Fruit fly (Drosophila melanogaster) whole organism, embryonic: ENCODE measurements around the gene ND-13A.

Experiments used
- Blimp-1 ChIP-seq: fragments of 200-800 bp; sonication (Bioruptor generic); optimal IDR thresholded peaks from 3 replicates; lab custom pipeline; 2018; ENCODE audit warnings: missing biosample characterization, missing genetic modification characterization, mild to moderate bottlenecking, moderate library complexity, missing genetic modification reagents
- CG10565 ChIP-seq: fragments of 200-800 bp; sonication (Bioruptor generic); optimal IDR thresholded peaks from 3 replicates; lab custom pipeline; 2016; ENCODE audit warnings: missing biosample characterization, mild to moderate bottlenecking, missing genetic modification characterization
- CG11560 ChIP-seq: fragments of 200-800 bp; sonication (Bioruptor generic); IDR thresholded peaks from 3 replicates; pipeline ENCODE4 v1.3.6; 2022; ENCODE audit warnings: missing biosample characterization, missing genetic modification characterization
- CG11695 ChIP-seq: fragments of 200-800 bp; sonication (Bioruptor generic); IDR thresholded peaks from 3 replicates; pipeline ENCODE4 v1.3.6; 2022; ENCODE audit warnings: missing biosample characterization, missing genetic modification characterization
- CG12219 ChIP-seq: fragments of 200-800 bp; sonication (Bioruptor generic); optimal IDR thresholded peaks from 3 replicates; lab custom pipeline; 2018; ENCODE audit warnings: missing biosample characterization, mild to moderate bottlenecking, missing genetic modification characterization
- CG12769 ChIP-seq: fragments of 200-800 bp; sonication (Bioruptor generic); optimal IDR thresholded peaks from 2 replicates; lab custom pipeline; 2019; ENCODE audit warnings: missing biosample characterization, mild to moderate bottlenecking, missing genetic modification characterization, moderate library complexity
- CG15601 ChIP-seq: fragments of 200-800 bp; sonication (Bioruptor generic); optimal IDR thresholded peaks from 3 replicates; lab custom pipeline; 2019; ENCODE audit warnings: missing biosample characterization, mild to moderate bottlenecking, missing genetic modification characterization, moderate library complexity
- CG17568 ChIP-seq: fragments of 200-800 bp; sonication (Bioruptor generic); optimal IDR thresholded peaks from 2 replicates; lab custom pipeline; 2018; ENCODE audit warnings: missing biosample characterization, mild to moderate bottlenecking, missing genetic modification characterization, moderate library complexity
- CG18619 ChIP-seq: fragments of 200-800 bp; sonication (Bioruptor generic); optimal IDR thresholded peaks from 3 replicates; lab custom pipeline; 2017; ENCODE audit warnings: missing biosample characterization, mild to moderate bottlenecking, missing genetic modification characterization
- CG3163 ChIP-seq: fragments of 200-800 bp; sonication (Bioruptor generic); optimal IDR thresholded peaks from 3 replicates; lab custom pipeline; 2016; ENCODE audit warnings: missing biosample characterization, missing genetic modification characterization
- CG3281 ChIP-seq: fragments of 200-800 bp; sonication (Bioruptor generic); optimal IDR thresholded peaks from 3 replicates; lab custom pipeline; 2017; ENCODE audit warnings: missing biosample characterization, mild to moderate bottlenecking, missing genetic modification characterization
- CG34224 ChIP-seq: fragments of 200-800 bp; sonication (Bioruptor generic); IDR thresholded peaks from 3 replicates; pipeline ENCODE4 v1.3.6; 2022; ENCODE audit warnings: missing biosample characterization, missing genetic modification characterization; ENCODE audit not compliant: partially characterized antibody
- CG43689 ChIP-seq: fragments of 200-800 bp; sonication (Bioruptor generic); IDR thresholded peaks from 2 replicates; pipeline ENCODE4 v1.3.6; 2022; ENCODE audit warnings: missing biosample characterization, missing genetic modification characterization
- CG7839 ChIP-seq: fragments of 200-800 bp; sonication (Bioruptor generic); optimal IDR thresholded peaks from 3 replicates; lab custom pipeline; 2018; ENCODE audit warnings: missing biosample characterization, mild to moderate bottlenecking, missing genetic modification characterization, moderate library complexity
- CG7963 ChIP-seq: fragments of 200-800 bp; sonication (Bioruptor generic); IDR thresholded peaks from 3 replicates; pipeline ENCODE4 v1.3.6; 2022; ENCODE audit warnings: missing biosample characterization, missing genetic modification characterization; ENCODE audit not compliant: partially characterized antibody
- CG8388 ChIP-seq: fragments of 200-800 bp; sonication (Bioruptor generic); optimal IDR thresholded peaks from 2 replicates; lab custom pipeline; 2019; ENCODE audit warnings: missing biosample characterization, mild to moderate bottlenecking, missing genetic modification characterization, moderate library complexity
- CoRest ChIP-seq: fragments of 200-800 bp; sonication (Bioruptor generic); optimal IDR thresholded peaks from 3 replicates; lab custom pipeline; 2018; ENCODE audit warnings: missing biosample characterization, mild to moderate bottlenecking, missing genetic modification characterization, moderate library complexity
- D19B ChIP-seq: fragments of 200-800 bp; sonication (Bioruptor generic); optimal IDR thresholded peaks from 2 replicates; lab custom pipeline; 2017; ENCODE audit warnings: missing biosample characterization, mild to moderate bottlenecking, missing genetic modification characterization
- E2f1 ChIP-seq: fragments of 200-800 bp; sonication (Bioruptor generic); IDR thresholded peaks from 2 replicates; pipeline ENCODE4 v1.3.6; 2022; ENCODE audit warnings: missing biosample characterization, missing genetic modification characterization
- E2f2 ChIP-seq: fragments of 200-800 bp; sonication (Bioruptor generic); IDR thresholded peaks from 2 replicates; pipeline ENCODE4 v1.3.6; 2022; ENCODE audit warnings: missing biosample characterization, missing genetic modification characterization
- HLHmδ ChIP-seq: fragments of 200-800 bp; sonication (Bioruptor generic); optimal IDR thresholded peaks from 2 replicates; lab custom pipeline; 2018; ENCODE audit warnings: missing biosample characterization, mild to moderate bottlenecking, missing genetic modification characterization, moderate library complexity
- MTF-1 ChIP-seq: fragments of 200-800 bp; sonication (Bioruptor generic); optimal IDR thresholded peaks from 2 replicates; lab custom pipeline; 2018; ENCODE audit warnings: missing biosample characterization, mild to moderate bottlenecking, missing genetic modification characterization, borderline replicate concordance
- Mrtf ChIP-seq: fragments of 200-800 bp; sonication (Bioruptor generic); IDR thresholded peaks from 3 replicates; pipeline ENCODE4 v1.3.6; 2022; ENCODE audit warnings: missing biosample characterization, missing genetic modification characterization
- Nf-YC ChIP-seq: fragments of 200-800 bp; optimal IDR thresholded peaks from 3 replicates; lab custom pipeline; 2019; ENCODE audit warnings: missing biosample characterization, mild to moderate bottlenecking, missing genetic modification characterization, moderate library complexity
- Pdp1 ChIP-seq, 2 experiments: fragments of 200-800 bp; sonication (Bioruptor generic); optimal IDR thresholded peaks; 3 replicates each; lab custom pipeline; 2016; ENCODE audit warnings: missing biosample characterization in 2 of 2, missing genetic modification characterization in 2 of 2, mild to moderate bottlenecking in 1 of 2, moderate library complexity in 1 of 2
- ap ChIP-seq: fragments of 200-800 bp; sonication (Bioruptor generic); IDR thresholded peaks from 2 replicates; pipeline ENCODE4 v1.3.6; 2022; ENCODE audit warnings: missing biosample characterization, missing genetic modification characterization
- bigmax ChIP-seq: fragments of 200-800 bp; sonication (Bioruptor generic); optimal IDR thresholded peaks from 2 replicates; lab custom pipeline; 2018; ENCODE audit warnings: missing biosample characterization, mild to moderate bottlenecking, missing genetic modification characterization
- btn ChIP-seq: fragments of 200-800 bp; sonication (Bioruptor generic); optimal IDR thresholded peaks from 2 replicates; lab custom pipeline; 2016; ENCODE audit warnings: missing biosample characterization, missing genetic modification characterization
- chm ChIP-seq: fragments of 200-800 bp; sonication (Bioruptor generic); IDR thresholded peaks from 2 replicates; pipeline ENCODE4 v1.3.6; 2022; ENCODE audit warnings: missing biosample characterization, missing genetic modification characterization
- croc ChIP-seq: fragments of 200-800 bp; sonication (Bioruptor generic); conservative IDR thresholded peaks from 3 replicates; pipeline ENCODE4 v1.3.6; 2022; ENCODE audit warnings: missing biosample characterization, missing genetic modification characterization
- gcm2 ChIP-seq: fragments of 200-800 bp; sonication (Bioruptor generic); optimal IDR thresholded peaks from 2 replicates; lab custom pipeline; 2016; ENCODE audit warnings: missing biosample characterization, missing genetic modification characterization
- gsb ChIP-seq: fragments of 200-800 bp; sonication (Bioruptor generic); IDR thresholded peaks from 2 replicates; pipeline ENCODE4 v1.3.6; 2022; ENCODE audit warnings: missing biosample characterization, missing genetic modification characterization
- ham ChIP-seq: fragments of 200-800 bp; sonication (Bioruptor generic); IDR thresholded peaks from 2 replicates; pipeline ENCODE4 v1.3.6; 2022; ENCODE audit warnings: missing biosample characterization, missing genetic modification characterization
- hkb ChIP-seq, 2 experiments: fragments of 200-800 bp in 1 of 2; fragments of >200 bp in 1 of 2; sonication (Bioruptor generic) in 1 of 2; IDR thresholded peaks in 1 of 2; optimal IDR thresholded peaks in 1 of 2; 2 replicates each; pipeline versions ENCODE4 v1.3.6 to Lab custom; 2017 to 2022; ENCODE audit warnings: missing biosample characterization in 1 of 2, missing genetic modification characterization in 1 of 2
- insv ChIP-seq, 2 experiments: fragments of 200-800 bp; sonication (Bioruptor generic); optimal IDR thresholded peaks; 3 replicates each; lab custom pipeline; 2016 to 2018; ENCODE audit warnings: missing biosample characterization in 2 of 2, missing genetic modification characterization in 2 of 2
- knrl ChIP-seq: fragments of 200-800 bp; sonication (Bioruptor generic); IDR thresholded peaks from 3 replicates; pipeline ENCODE4 v1.3.6; 2022; ENCODE audit warnings: missing biosample characterization, missing genetic modification characterization; ENCODE audit not compliant: partially characterized antibody
- lilli ChIP-seq: fragments of 200-800 bp; sonication (Bioruptor generic); optimal IDR thresholded peaks from 3 replicates; lab custom pipeline; 2016; ENCODE audit warnings: missing biosample characterization, missing genetic modification characterization
- nmo ChIP-seq: fragments of 200-800 bp; sonication (Bioruptor generic); optimal IDR thresholded peaks from 2 replicates; lab custom pipeline; 2018; ENCODE audit warnings: missing biosample characterization, mild to moderate bottlenecking, missing genetic modification characterization, moderate library complexity
- oc ChIP-seq: fragments of 200-800 bp; sonication (Bioruptor generic); optimal IDR thresholded peaks from 2 replicates; lab custom pipeline; 2018; ENCODE audit warnings: missing biosample characterization, mild to moderate bottlenecking, missing genetic modification characterization, moderate library complexity
- pan ChIP-seq, 4 experiments: fragments of >200 bp in 3 of 4; fragments of 200-800 bp in 1 of 4; sonication (Bioruptor generic) in 1 of 4; optimal IDR thresholded peaks in 3 of 4; IDR thresholded peaks in 1 of 4; 2 replicates each; pipeline versions ENCODE4 v1.3.6 to Lab custom; 2017 to 2022; ENCODE audit warnings: missing biosample characterization in 2 of 4, missing genetic modification characterization in 2 of 4, mixed read lengths in 1 of 4
- rib ChIP-seq: fragments of 200-800 bp; sonication (Bioruptor generic); IDR thresholded peaks from 2 replicates; pipeline ENCODE4 v1.3.6; 2022; ENCODE audit warnings: missing biosample characterization, missing genetic modification characterization
- shn ChIP-seq: fragments of 200-800 bp; sonication (Bioruptor generic); optimal IDR thresholded peaks from 3 replicates; lab custom pipeline; 2016; ENCODE audit warnings: missing biosample characterization, missing genetic modification characterization
- sob ChIP-seq: fragments of 200-800 bp; sonication (Bioruptor generic); IDR thresholded peaks from 2 replicates; pipeline ENCODE4 v1.3.6; 2022; ENCODE audit warnings: missing biosample characterization, missing genetic modification characterization
- stc ChIP-seq: fragments of 200-800 bp; sonication (Bioruptor generic); IDR thresholded peaks from 2 replicates; pipeline ENCODE4 v1.3.6; 2022; ENCODE audit warnings: missing biosample characterization, missing genetic modification characterization
- tll ChIP-seq, 2 experiments: fragments of 200-800 bp in 1 of 2; fragments of >200 bp in 1 of 2; sonication (Bioruptor generic) in 1 of 2; optimal IDR thresholded peaks; 2 replicates each; lab custom pipeline; 2017 to 2019; ENCODE audit warnings: missing biosample characterization in 2 of 2, missing genetic modification characterization in 2 of 2, mild to moderate bottlenecking in 1 of 2, moderate library complexity in 1 of 2
- trh ChIP-seq: fragments of 200-800 bp; sonication (Bioruptor generic); optimal IDR thresholded peaks from 2 replicates; lab custom pipeline; 2016; ENCODE audit warnings: missing biosample characterization, missing genetic modification characterization
- twi ChIP-seq: fragments of 200-800 bp; optimal IDR thresholded peaks from 2 replicates; lab custom pipeline; 2019; ENCODE audit warnings: missing biosample characterization, mild to moderate bottlenecking, missing genetic modification characterization, moderate library complexity
- unc-4 ChIP-seq: fragments of 200-800 bp; sonication (Bioruptor generic); IDR thresholded peaks from 2 replicates; pipeline ENCODE4 v1.3.6; 2022; ENCODE audit warnings: missing biosample characterization, missing genetic modification characterization; ENCODE audit not compliant: partially characterized antibody
- wdn ChIP-seq: fragments of 200-800 bp; sonication (Bioruptor generic); IDR thresholded peaks from 2 replicates; pipeline ENCODE4 v1.3.6; 2022; ENCODE audit warnings: missing biosample characterization, missing genetic modification characterization
- zfh2 ChIP-seq: fragments of 200-800 bp; sonication (Bioruptor generic); optimal IDR thresholded peaks from 2 replicates; lab custom pipeline; 2016; ENCODE audit warnings: missing biosample characterization, missing genetic modification characterization

ND-13A gene

dm6 chr2L:5096761-5097160, 3.3 kb downstream of the ND-13A start (continued):
- TF ChIP-seq Pdp1 (GFP tag; optimal IDR thresholded peaks at IDR 0.05; lab: Kevin White, UChicago) (no peak), wdn (GFP tag; lab: Robert Waterston, UW) (no peak), gcm2 (GFP tag; lab: Kevin White, UChicago) (no peak), CG7839 (tag; lab: Kevin White, UChicago) (no peak), chm (GFP tag; lab: Robert Waterston, UW) (no peak), CG11560 (tag; lab: Robert Waterston, UW) (no peak), sob (GFP tag; lab: Robert Waterston, UW) (0 out of 2 replicates have a peak, but pooled peaks have one; percentile 27), croc (GFP tag; lab: Robert Waterston, UW) (no peak), CG8388 (GFP tag; lab: Kevin White, UChicago) (no peak), knrl (GFP tag; lab: Robert Waterston, UW) (no peak), CG12219 (peak; percentile 36), twi (tag; lab: Kevin White, UChicago) (no peak), E2f1 (GFP tag; lab: Robert Waterston, UW) (no peak), CG3163 (GFP tag; lab: Kevin White, UChicago) (no peak), gsb (no peak), oc (no peak), CG34224 (GFP tag; lab: Robert Waterston, UW) (no peak), nmo (GFP tag; lab: Kevin White, UChicago) (no peak), CG12769 (no peak), zfh2 (no peak), lilli (GFP tag; lab: Kevin White, UChicago) (no peak), CoRest (tag; lab: Kevin White, UChicago) (no peak), CG11695 (no peak), stc (GFP tag; lab: Robert Waterston, UW) (0 out of 2 replicates have a peak, but pooled peaks have one; percentile 29), CG7963 (GFP tag; lab: Robert Waterston, UW) (no peak), CG3281 (GFP tag; lab: Kevin White, UChicago) (peak; percentile 69), ham (GFP tag; lab: Robert Waterston, UW) (no peak), MTF-1 (peak; percentile 63), CG17568 (GFP tag; lab: Kevin White, UChicago) (peak; percentile 24), shn (no peak), HLHmδ (GFP tag; lab: Kevin White, UChicago) (peak; percentile 90), Nf-YC (tag; lab: Kevin White, UChicago) (no peak), trh (no peak), CG10565 (GFP tag; lab: Kevin White, UChicago) (no peak), Blimp-1 (GFP tag; lab: Kevin White, UChicago) (no peak), Mrtf (no peak), btn (GFP tag; lab: Kevin White, UChicago) (no peak), CG15601 (no peak), insv (GFP tag; optimal IDR thresholded peaks at IDR 0.05; lab: Kevin White, UChicago) (no peak), rib (no peak), bigmax (GFP tag; lab: Kevin White, UChicago) (no peak), CG18619 (GFP tag; lab: Kevin White, UChicago) (no peak), CG43689 (GFP tag; lab: Robert Waterston, UW) (no peak), hkb (optimal IDR thresholded peaks at IDR 0.05; lab: Kevin White, UChicago) (no peak), hkb (GFP tag; IDR thresholded peaks at IDR 0.05; lab: Robert Waterston, UW) (no peak), E2f2 (GFP tag; lab: Robert Waterston, UW) (no peak), D19B (GFP tag; lab: Kevin White, UChicago) (no peak), pan (optimal IDR thresholded peaks at IDR 0.05; lab: Kevin White, UChicago) (no peak), pan (GFP tag; optimal IDR thresholded peaks at IDR 0.05 in 1 of 2, IDR thresholded peaks at IDR 0.05 in 1 of 2) (no peak), unc-4 (no peak), tll (GFP tag; optimal IDR thresholded peaks at IDR 0.05; lab: Kevin White, UChicago) (no peak), ap (GFP tag; lab: Robert Waterston, UW) (no peak)
